Fruit fly (Drosophila melanogaster) whole organism, larva: Measurements from ENCODE around the gene CG4362.

ENCODE experiments used
- noc ChIP-seq: fragments of 200-800 bp; sonication (Bioruptor generic); optimal IDR thresholded peaks from 3 replicates; lab custom pipeline; 2019; ENCODE audit warnings: missing biosample characterization, mild to moderate bottlenecking, missing genetic modification characterization, moderate library complexity

CG4362 gene

DNA sequence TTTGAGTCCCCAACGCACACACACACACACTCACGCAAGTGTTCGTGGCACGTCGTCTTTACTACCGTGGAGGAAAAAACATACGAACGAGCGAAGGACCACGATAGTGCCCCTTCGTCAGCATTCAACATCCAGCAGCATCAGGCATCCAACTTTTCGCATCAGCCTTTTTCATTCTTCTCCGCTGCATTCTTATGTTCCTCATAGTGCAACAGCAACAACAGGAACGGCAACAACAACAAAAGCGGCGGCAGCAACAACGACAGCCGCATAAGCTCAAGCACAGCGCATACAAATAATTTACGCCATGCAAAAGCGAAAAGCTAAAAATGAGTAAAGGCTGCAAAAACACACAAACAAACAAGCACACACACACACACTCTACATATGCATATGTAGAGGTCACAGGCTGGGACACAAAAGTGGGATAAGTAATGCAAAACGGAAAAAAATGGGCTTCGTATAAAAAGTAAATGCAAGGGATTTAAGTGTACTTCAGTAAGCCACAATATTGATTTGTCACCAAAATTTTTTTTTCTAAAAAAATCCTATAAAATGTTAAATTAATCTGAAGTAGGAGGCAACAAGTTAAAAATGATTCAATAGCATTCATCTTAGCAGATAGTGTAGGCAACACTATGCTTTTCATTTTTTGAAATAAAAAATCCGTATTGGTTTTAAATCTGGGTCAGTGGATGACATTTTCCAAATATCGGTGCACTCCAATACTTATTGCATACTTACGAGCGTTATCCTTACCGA is 24.4 kb downstream of the CG4362 start:
- TF ChIP-seq noc: no peak

DNA sequence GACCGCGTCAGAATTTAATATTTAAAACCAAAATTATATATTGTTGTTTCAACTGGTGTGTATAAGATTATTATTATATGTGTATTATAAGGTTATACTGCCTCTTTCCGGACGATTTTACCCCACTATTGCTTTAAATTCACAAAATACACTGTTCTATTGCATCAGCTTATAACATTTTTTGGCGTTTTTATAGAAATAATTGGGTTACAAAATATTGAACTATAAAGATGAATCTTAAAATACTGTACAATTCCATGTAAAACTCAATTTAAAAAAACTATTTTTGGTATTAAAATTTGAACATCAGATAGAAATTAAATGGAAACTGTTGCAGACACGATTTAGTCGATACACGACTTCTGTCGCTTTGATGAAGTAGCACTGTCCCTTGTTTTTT is 25.2 kb downstream of the CG4362 start:
- TF ChIP-seq noc: no peak

dm6 chr3R:20280518-20280981 is 26.8 kb downstream of the CG4362 start:
- TF ChIP-seq noc: no peak

dm6 chr3R:20276760-20277159 is 30.6 kb downstream of the CG4362 start:
- TF ChIP-seq noc: no peak

DNA sequence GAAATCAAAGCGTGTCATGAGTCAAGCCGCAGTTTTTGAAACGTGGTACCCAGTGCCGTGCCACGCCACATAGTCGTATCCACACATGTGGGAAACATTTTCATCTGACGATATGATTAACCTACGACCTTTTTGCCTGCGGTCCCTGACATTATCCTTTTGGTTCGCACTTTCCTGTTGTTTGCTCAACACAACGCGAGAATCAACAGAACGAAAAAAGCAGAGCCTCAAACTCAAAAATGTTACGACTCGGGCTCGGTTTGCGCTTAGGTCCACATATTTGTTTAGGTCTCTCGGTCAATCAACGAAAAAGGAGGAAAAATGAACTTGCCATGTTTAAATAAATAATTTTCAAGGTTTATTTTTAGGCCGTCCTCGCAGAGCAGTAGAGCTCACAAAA is 31.3 kb downstream of the CG4362 start:
- TF ChIP-seq noc: no peak

- no peak for TF ChIP-seq noc
These were observed 32.6 kb downstream of the CG4362 start for dm6 chr3R:20274521-20275294.

dm6 chr3R:20273568-20273967 is 33.8 kb downstream of the CG4362 start:
- TF ChIP-seq noc: no peak

DNA sequence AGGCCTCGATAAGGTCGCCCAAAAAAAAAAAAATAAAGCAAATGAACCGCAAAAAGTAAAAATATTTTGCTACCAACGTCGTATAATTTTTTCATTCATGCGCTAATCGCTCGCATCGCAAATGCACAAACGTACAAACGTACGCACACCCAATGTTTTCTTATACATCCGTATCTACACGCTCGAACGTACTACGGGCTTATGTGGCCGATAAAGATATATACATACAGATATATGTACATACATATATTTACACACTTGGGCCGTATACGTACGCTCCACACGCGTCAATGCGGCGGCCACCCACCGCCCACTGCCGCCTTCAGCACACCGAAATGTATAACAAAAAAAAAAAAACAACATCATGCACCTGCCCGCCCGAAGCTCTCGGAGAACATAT is 41.4 kb downstream of the CG4362 start:
- TF ChIP-seq noc: no peak

DNA sequence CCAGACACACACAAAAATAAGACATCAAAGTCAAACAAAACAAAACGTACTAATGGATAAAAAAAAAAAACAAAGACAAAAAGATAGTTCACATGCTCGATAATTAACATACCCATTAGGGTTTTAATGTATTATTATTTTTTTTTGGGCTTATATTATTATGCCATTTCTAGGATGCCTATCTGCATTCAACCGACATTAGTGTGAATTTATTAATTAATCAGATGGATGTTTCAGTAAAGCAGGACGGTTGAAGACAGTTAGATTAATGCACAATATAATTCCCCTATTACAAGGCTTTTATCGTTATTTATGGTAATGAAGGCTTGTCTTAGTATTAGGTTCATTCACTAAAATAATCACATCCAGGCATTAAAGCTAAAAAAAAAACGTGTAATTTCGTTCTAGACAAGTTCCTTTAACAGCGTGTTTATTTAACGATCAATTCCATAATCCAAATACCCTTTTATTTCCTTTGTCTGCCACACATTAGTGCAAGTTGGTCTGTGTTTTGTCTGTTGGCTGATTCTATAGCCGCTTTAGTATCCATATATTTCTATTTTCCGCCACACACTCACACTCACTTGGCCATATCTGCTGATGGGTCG is 42.0 kb downstream of the CG4362 start:
- peak; percentile 37 for TF ChIP-seq noc

DNA sequence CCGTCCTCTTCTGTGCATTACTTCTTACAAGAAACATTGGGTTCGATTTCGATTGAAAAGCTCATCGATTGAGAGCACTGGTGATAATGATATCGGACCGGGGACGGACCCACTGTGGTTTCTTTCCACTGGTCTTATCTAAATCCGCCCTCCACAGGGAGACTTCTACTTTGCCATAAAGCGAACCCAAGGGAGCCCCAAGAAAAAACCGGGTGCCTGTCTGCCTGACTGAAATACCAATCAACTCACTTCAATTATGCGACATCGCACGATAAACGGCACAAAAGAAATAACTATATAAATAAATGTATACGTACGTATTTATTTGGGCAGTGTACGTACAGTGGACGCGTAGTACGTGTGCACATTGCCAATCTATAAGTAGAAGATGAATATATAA is 42.6 kb downstream of the CG4362 start:
- TF ChIP-seq noc: no peak

DNA sequence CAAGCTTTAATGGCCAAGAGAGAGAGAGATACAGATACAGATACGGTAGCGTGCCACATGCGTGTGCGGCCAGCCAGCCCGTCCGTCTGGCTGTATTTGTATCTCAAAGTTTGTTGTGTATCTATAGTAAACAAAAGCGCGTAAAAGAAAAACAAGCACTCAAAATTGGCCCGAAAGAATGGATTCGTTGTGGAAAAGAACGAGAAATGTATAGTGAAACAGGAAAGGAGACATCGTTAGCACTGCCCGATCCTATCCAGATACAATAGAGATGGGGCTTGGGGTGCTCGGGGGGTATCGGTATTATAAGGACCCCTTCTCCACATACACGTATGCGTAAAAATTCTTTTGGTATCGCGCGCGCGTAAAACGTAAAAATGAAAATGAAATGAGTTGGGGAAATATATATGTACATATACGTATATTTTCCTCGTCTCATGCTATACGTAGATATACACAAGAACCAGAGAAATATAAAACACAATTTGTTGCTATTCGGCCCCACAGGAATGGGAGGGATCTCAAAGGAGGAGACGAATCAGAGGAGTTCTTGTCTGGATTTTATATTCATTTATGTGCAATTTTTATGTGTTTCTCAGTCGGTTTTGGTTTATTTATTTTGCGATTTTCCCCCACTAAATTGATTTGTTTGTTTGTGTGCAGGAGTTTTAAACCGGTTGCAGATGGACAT is 43.4 kb downstream of the CG4362 start:
- TF ChIP-seq noc: peak; percentile 20

- TF ChIP-seq noc: no peak
These were observed 44.3 kb downstream of the CG4362 start for dm6 chr3R:20262927-20263644.

dm6 chr3R:20261969-20262334 is 45.4 kb downstream of the CG4362 start:
- TF ChIP-seq noc: no peak

dm6 chr3R:20261225-20261968 is 45.9 kb downstream of the CG4362 start:
- peak; percentile 99 for TF ChIP-seq noc

- TF ChIP-seq noc: no peak
These were observed 47.0 kb downstream of the CG4362 start for dm6 chr3R:20260382-20260781.
